Worm (Caenorhabditis elegans): ENCODE results near the gene F07A11.1.

ce11 chrII:11538741-11539140 is 53.2 kb downstream of the F07A11.1 start, which contains the start of gene Y62F5A.9:
- TF ChIP-seq nfya-1 (tag; optimal IDR thresholded peaks at IDR 0.05; ENCODE audit: insufficient read depth) (no peak), snpc-4 (tag; optimal IDR thresholded peaks at IDR 0.05) (no peak), ceh-9 (tag; optimal IDR thresholded peaks at IDR 0.05) (no peak), skn-1 (tag; optimal IDR thresholded peaks at IDR 0.05) (no peak), nhr-11 (tag; optimal IDR thresholded peaks at IDR 0.05) (no peak), tbx-2 (tag; optimal IDR thresholded peaks at IDR 0.05) (no peak), ZK546.5 (tag; optimal IDR thresholded peaks at IDR 0.05) (no peak), fos-1 (tag; optimal IDR thresholded peaks at IDR 0.05) (no peak), ztf-4 (tag; optimal IDR thresholded peaks at IDR 0.05) (no peak), eor-1 (tag; optimal IDR thresholded peaks at IDR 0.05) (no peak), nhr-23 (tag; optimal IDR thresholded peaks at IDR 0.05) (no peak)

All from whole organism, L3 larva.